Fruit fly (Drosophila melanogaster) whole organism, embryonic: ENCODE data around the gene CG9760.

Source experiments
- ATbp ChIP-seq: fragments of 200-800 bp; sonication (Bioruptor generic); optimal IDR thresholded peaks from 2 replicates; lab custom pipeline; 2017; ENCODE audit warnings: missing biosample characterization, mild to moderate bottlenecking, missing genetic modification characterization, missing genetic modification reagents
- Ada2b ChIP-seq: fragments of 200-800 bp; sonication (Bioruptor generic); IDR thresholded peaks from 2 replicates; pipeline ENCODE4 v1.3.6; 2022; ENCODE audit warnings: missing biosample characterization, missing genetic modification characterization
- BtbVII ChIP-seq: fragments of 200-800 bp; sonication (Bioruptor generic); optimal IDR thresholded peaks from 3 replicates; lab custom pipeline; 2017; ENCODE audit warnings: missing biosample characterization, mild to moderate bottlenecking, missing genetic modification characterization
- C15 ChIP-seq: fragments of 200-800 bp; sonication (Bioruptor generic); IDR thresholded peaks from 3 replicates; pipeline ENCODE4 v1.3.6; 2022; ENCODE audit warnings: missing biosample characterization, missing genetic modification characterization
- CG11085 ChIP-seq: fragments of 200-800 bp; sonication (Bioruptor generic); IDR thresholded peaks from 2 replicates; pipeline ENCODE4 v1.3.6; 2022; ENCODE audit warnings: missing biosample characterization, missing genetic modification characterization
- CG12391 ChIP-seq: fragments of 200-800 bp; sonication (Bioruptor generic); optimal IDR thresholded peaks from 3 replicates; lab custom pipeline; 2018; ENCODE audit warnings: missing biosample characterization, mild to moderate bottlenecking, missing genetic modification characterization, moderate library complexity
- CG12659 ChIP-seq: fragments of 200-800 bp; sonication (Bioruptor generic); optimal IDR thresholded peaks from 3 replicates; lab custom pipeline; 2017; ENCODE audit warnings: mild to moderate bottlenecking, missing biosample characterization, missing genetic modification reagents, missing genetic modification characterization
- CG15269 ChIP-seq: fragments of 200-800 bp; sonication (Bioruptor generic); optimal IDR thresholded peaks from 2 replicates; lab custom pipeline; 2018; ENCODE audit warnings: missing biosample characterization, mild to moderate bottlenecking, missing genetic modification characterization, moderate library complexity
- CG16863 ChIP-seq: fragments of 200-800 bp; sonication (Bioruptor generic); optimal IDR thresholded peaks from 3 replicates; lab custom pipeline; 2016; ENCODE audit warnings: missing biosample characterization, missing genetic modification characterization
- CG31365 ChIP-seq: fragments of 200-800 bp; sonication (Bioruptor generic); optimal IDR thresholded peaks from 2 replicates; lab custom pipeline; 2018; ENCODE audit warnings: missing biosample characterization, mild to moderate bottlenecking, missing genetic modification characterization
- CG3281 ChIP-seq: fragments of 200-800 bp; sonication (Bioruptor generic); optimal IDR thresholded peaks from 3 replicates; lab custom pipeline; 2017; ENCODE audit warnings: missing biosample characterization, mild to moderate bottlenecking, missing genetic modification characterization
- CG34376 ChIP-seq: fragments of 200-800 bp; sonication (Bioruptor generic); optimal IDR thresholded peaks from 2 replicates; lab custom pipeline; 2018; ENCODE audit warnings: missing biosample characterization, mild to moderate bottlenecking, missing genetic modification characterization
- CG4854 ChIP-seq: fragments of 200-800 bp; sonication (Bioruptor generic); optimal IDR thresholded peaks from 2 replicates; lab custom pipeline; 2016; ENCODE audit warnings: missing biosample characterization, missing genetic modification characterization, inconsistent platforms
- CG8765 ChIP-seq: fragments of 200-800 bp; sonication (Bioruptor generic); IDR thresholded peaks from 2 replicates; pipeline ENCODE4 v1.3.6; 2022; ENCODE audit warnings: missing biosample characterization, missing genetic modification characterization
- CkIIα-i1 ChIP-seq: fragments of 200-800 bp; sonication (Bioruptor generic); IDR thresholded peaks from 2 replicates; pipeline ENCODE4 v1.3.6; 2022; ENCODE audit warnings: missing biosample characterization, missing genetic modification characterization
- D ChIP-seq, 2 experiments: fragments of 200-800 bp in 1 of 2; fragments of >200 bp in 1 of 2; sonication (Bioruptor generic) in 1 of 2; optimal IDR thresholded peaks; 2 replicates in 1 of 2; 3 replicates in 1 of 2; lab custom pipeline; 2017; ENCODE audit warnings: mild to moderate bottlenecking in 1 of 2, missing biosample characterization in 1 of 2, missing genetic modification characterization in 1 of 2, missing genetic modification reagents in 1 of 2
- Deaf1 ChIP-seq: fragments of 200-800 bp; optimal IDR thresholded peaks from 3 replicates; lab custom pipeline; 2019; ENCODE audit warnings: missing biosample characterization, mild to moderate bottlenecking, missing genetic modification characterization, moderate library complexity
- Dp ChIP-seq: fragments of 200-800 bp; sonication (Bioruptor generic); optimal IDR thresholded peaks from 2 replicates; lab custom pipeline; 2018; ENCODE audit warnings: missing biosample characterization, mild to moderate bottlenecking, missing genetic modification characterization, moderate library complexity
- Elba2 ChIP-seq: fragments of 200-800 bp; sonication (Bioruptor generic); optimal IDR thresholded peaks from 3 replicates; lab custom pipeline; 2016; ENCODE audit warnings: missing biosample characterization, missing genetic modification characterization
- Ets65A ChIP-seq: fragments of 200-800 bp; sonication (Bioruptor generic); peaks from one replicate; lab custom pipeline; 2016; ENCODE audit warnings: missing biosample characterization, missing genetic modification characterization
- HLH54F ChIP-seq: fragments of 200-800 bp; sonication (Bioruptor generic); optimal IDR thresholded peaks from 3 replicates; lab custom pipeline; 2016; ENCODE audit warnings: missing biosample characterization, missing genetic modification characterization
- Hr51 ChIP-seq, 2 experiments: fragments of 200-800 bp; sonication (Bioruptor generic); optimal IDR thresholded peaks; 2 replicates in 1 of 2; 3 replicates in 1 of 2; lab custom pipeline; 2016 to 2018; ENCODE audit warnings: missing biosample characterization in 2 of 2, missing genetic modification characterization in 2 of 2, mild to moderate bottlenecking in 1 of 2, moderate library complexity in 1 of 2
- Jarid2 ChIP-seq: fragments of 200-800 bp; sonication (Bioruptor generic); optimal IDR thresholded peaks from 3 replicates; lab custom pipeline; 2017; ENCODE audit warnings: mild to moderate bottlenecking, missing biosample characterization, missing genetic modification reagents, missing genetic modification characterization
- Nf-YB ChIP-seq: fragments of 200-800 bp; sonication (Bioruptor generic); optimal IDR thresholded peaks from 3 replicates; lab custom pipeline; 2019; ENCODE audit warnings: missing biosample characterization, mild to moderate bottlenecking, missing genetic modification characterization, moderate library complexity
- Sry-δ ChIP-seq: fragments of 200-800 bp; sonication (Bioruptor generic); optimal IDR thresholded peaks from 2 replicates; lab custom pipeline; 2016; ENCODE audit warnings: missing biosample characterization, missing genetic modification characterization
- Ssrp ChIP-seq: fragments of 200-800 bp; sonication (Bioruptor generic); optimal IDR thresholded peaks from 2 replicates; lab custom pipeline; 2018; ENCODE audit warnings: missing biosample characterization, mild to moderate bottlenecking, missing genetic modification characterization, moderate library complexity
- ase ChIP-seq: fragments of 200-800 bp; sonication (Bioruptor generic); IDR thresholded peaks from 3 replicates; pipeline ENCODE4 v1.3.6; 2022; ENCODE audit warnings: missing biosample characterization, missing genetic modification characterization
- dan ChIP-seq: fragments of 200-800 bp; sonication (Bioruptor generic); IDR thresholded peaks from 2 replicates; pipeline ENCODE4 v1.3.6; 2022; ENCODE audit warnings: missing biosample characterization, missing genetic modification characterization
- exex ChIP-seq: fragments of 200-800 bp; sonication (Bioruptor generic); optimal IDR thresholded peaks from 4 replicates; lab custom pipeline; 2018; ENCODE audit warnings: missing biosample characterization, mild to moderate bottlenecking, missing genetic modification characterization, moderate library complexity
- fd102C ChIP-seq: fragments of 200-800 bp; sonication (Bioruptor generic); optimal IDR thresholded peaks from 2 replicates; lab custom pipeline; 2018; ENCODE audit warnings: missing biosample characterization, mild to moderate bottlenecking, missing genetic modification characterization, moderate library complexity
- gce ChIP-seq: fragments of 200-800 bp; sonication (Bioruptor generic); IDR thresholded peaks from 3 replicates; pipeline ENCODE4 v1.3.6; 2022; ENCODE audit warnings: missing biosample characterization, missing genetic modification characterization
- gcm ChIP-seq: fragments of 200-800 bp; sonication (Bioruptor generic); optimal IDR thresholded peaks from 2 replicates; lab custom pipeline; 2019; ENCODE audit warnings: missing biosample characterization, mild to moderate bottlenecking, missing genetic modification characterization, moderate library complexity
- grau ChIP-seq: fragments of 200-800 bp; optimal IDR thresholded peaks from 3 replicates; lab custom pipeline; 2019; ENCODE audit warnings: missing biosample characterization, mild to moderate bottlenecking, missing genetic modification characterization, moderate library complexity
- grn ChIP-seq: fragments of 200-800 bp; sonication (Bioruptor generic); optimal IDR thresholded peaks from 3 replicates; lab custom pipeline; 2017; ENCODE audit warnings: missing biosample characterization, missing genetic modification characterization
- maf-S ChIP-seq: fragments of 200-800 bp; sonication (Bioruptor generic); optimal IDR thresholded peaks from 2 replicates; lab custom pipeline; 2016; ENCODE audit warnings: missing biosample characterization, missing genetic modification characterization
- mirr ChIP-seq: fragments of 200-800 bp; sonication (Bioruptor generic); optimal IDR thresholded peaks from 3 replicates; lab custom pipeline; 2018; ENCODE audit warnings: missing biosample characterization, mild to moderate bottlenecking, missing genetic modification characterization
- mld ChIP-seq: fragments of 200-800 bp; sonication (Bioruptor generic); IDR thresholded peaks from 3 replicates; pipeline ENCODE4 v1.3.6; 2022; ENCODE audit warnings: missing biosample characterization, missing genetic modification characterization; ENCODE audit not compliant: partially characterized antibody
- nau ChIP-seq: fragments of 200-800 bp; sonication (Bioruptor generic); optimal IDR thresholded peaks from 3 replicates; lab custom pipeline; 2017; ENCODE audit warnings: missing biosample characterization, mild to moderate bottlenecking, missing genetic modification characterization, missing genetic modification reagents
- nerfin-1 ChIP-seq: fragments of 200-800 bp; sonication (Bioruptor generic); optimal IDR thresholded peaks from 3 replicates; lab custom pipeline; 2019; ENCODE audit warnings: missing biosample characterization, mild to moderate bottlenecking, missing genetic modification characterization, moderate library complexity
- pros ChIP-seq: fragments of 200-800 bp; sonication (Bioruptor generic); optimal IDR thresholded peaks from 3 replicates; lab custom pipeline; 2019; ENCODE audit warnings: missing biosample characterization, mild to moderate bottlenecking, missing genetic modification characterization, moderate library complexity
- pum ChIP-seq: fragments of 200-800 bp; sonication (Bioruptor generic); optimal IDR thresholded peaks from 2 replicates; lab custom pipeline; 2016; ENCODE audit warnings: missing biosample characterization, missing genetic modification characterization
- scrt ChIP-seq: fragments of 200-800 bp; sonication (Bioruptor generic); optimal IDR thresholded peaks from 2 replicates; lab custom pipeline; 2018; ENCODE audit warnings: missing biosample characterization, mild to moderate bottlenecking, missing genetic modification characterization, moderate library complexity
- sens ChIP-seq: fragments of 200-800 bp; sonication (Bioruptor generic); peaks from one replicate; lab custom pipeline; 2016; ENCODE audit warnings: missing biosample characterization, missing genetic modification characterization
- z ChIP-seq: fragments of 200-800 bp; sonication (Bioruptor generic); IDR thresholded peaks from 3 replicates; pipeline ENCODE4 v1.3.6; 2022; ENCODE audit warnings: missing biosample characterization, missing genetic modification characterization
- zen ChIP-seq: fragments of 200-800 bp; sonication (Bioruptor generic); optimal IDR thresholded peaks from 3 replicates; lab custom pipeline; 2018; ENCODE audit warnings: missing biosample characterization, mild to moderate bottlenecking, missing genetic modification characterization, moderate library complexity

The CG9760 gene

DNA sequence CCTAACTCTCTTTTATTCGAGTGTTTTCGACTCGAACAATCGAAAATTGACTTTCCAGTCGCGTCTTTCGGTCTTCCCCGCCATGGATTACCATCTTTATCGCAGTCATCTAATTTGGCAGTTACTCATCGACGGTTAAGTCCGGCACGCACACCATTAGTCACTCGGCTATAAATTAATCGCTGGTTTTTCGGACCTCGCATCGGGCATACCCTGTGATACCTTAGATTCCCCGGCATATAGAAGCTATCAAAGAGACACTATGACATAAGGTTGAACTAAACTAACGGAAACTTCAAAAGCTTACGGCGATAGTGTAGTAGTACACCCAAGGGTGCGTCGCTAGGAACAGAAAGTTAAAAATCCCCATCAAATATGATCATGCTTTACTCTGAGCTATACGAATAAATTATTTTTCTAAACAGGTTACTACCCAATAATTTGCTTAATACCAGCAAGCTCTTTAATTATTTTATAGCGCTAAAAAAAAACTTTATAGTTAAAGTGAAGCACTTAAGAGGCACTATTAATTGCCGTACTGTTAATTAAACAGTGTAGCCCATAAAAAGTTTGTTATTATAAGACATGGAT lies 15.4 kb upstream of the CG9760 start (continued):
- TF ChIP-seq CG15269 (tag; lab: Kevin White, UChicago): peak; percentile 10
- TF ChIP-seq mirr (GFP tag; lab: Kevin White, UChicago): no peak
- peak in 1 of 2 experiments; percentile 23 for TF ChIP-seq Hr51 (GFP tag; optimal IDR thresholded peaks at IDR 0.05; lab: Kevin White, UChicago)
- no peak for TF ChIP-seq Dp (GFP tag; lab: Kevin White, UChicago)
- no peak for TF ChIP-seq HLH54F (GFP tag; lab: Kevin White, UChicago)
- TF ChIP-seq nau: no peak
- TF ChIP-seq Sry-δ (GFP tag; lab: Kevin White, UChicago): no peak
- peak; percentile 46 for TF ChIP-seq CG3281 (GFP tag; lab: Kevin White, UChicago)
- no peak for TF ChIP-seq pum (GFP tag; lab: Kevin White, UChicago)
- peak; percentile 60 for TF ChIP-seq sens (GFP tag; lab: Kevin White, UChicago)
- no peak for TF ChIP-seq zen (tag; lab: Kevin White, UChicago)

DNA sequence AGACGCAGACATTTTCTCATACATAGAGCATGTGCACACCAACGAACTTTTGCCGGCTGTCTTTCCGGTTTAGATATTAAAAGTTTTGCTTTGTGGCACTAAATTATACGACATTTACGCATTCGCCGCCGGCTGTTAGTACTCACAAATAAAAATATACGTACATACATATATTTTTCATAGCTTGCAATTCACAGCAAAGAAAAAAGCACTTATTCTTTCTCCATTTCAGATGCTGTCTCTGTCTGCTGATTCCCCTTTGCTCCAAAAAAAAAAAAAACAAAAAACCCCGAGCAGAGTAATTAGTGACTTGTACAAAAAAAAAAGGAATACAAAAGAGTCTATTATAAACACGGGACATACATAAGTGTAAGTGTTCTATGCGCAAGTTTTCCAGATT lies 13.8 kb upstream of the CG9760 start, which contains the start of gene CAH2:
Gene CAH2, plus strand, starts transcription at position 301 of the 400 bp plus-strand sequence.
- TF ChIP-seq CkIIα-i1 (GFP tag; lab: Robert Waterston, UW): no peak
- no peak for TF ChIP-seq grn (GFP tag; lab: Kevin White, UChicago)
- TF ChIP-seq Ets65A (GFP tag; lab: Kevin White, UChicago): peak; percentile 19
- TF ChIP-seq, all 482 proteins: peak for 1

DNA sequence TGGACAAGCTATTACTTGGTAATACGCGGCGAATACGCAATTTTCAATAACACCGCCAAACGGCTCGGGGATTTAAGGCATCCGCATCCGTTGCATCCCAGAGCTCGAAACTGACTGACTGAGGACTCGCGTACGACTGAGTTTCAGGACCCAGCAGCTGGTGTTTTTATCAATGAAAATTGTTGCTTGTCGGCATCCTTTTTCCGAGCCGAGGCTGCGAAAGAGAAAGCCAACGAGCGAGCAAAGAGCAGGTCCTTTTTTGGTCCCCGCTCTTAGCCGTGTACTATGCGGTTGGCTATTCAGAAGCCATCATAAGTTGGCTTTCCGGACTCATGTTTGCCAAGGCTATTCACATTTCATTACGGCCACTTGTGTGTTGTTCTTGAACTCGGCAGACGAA lies 11.8 kb upstream of the CG9760 start, which contains the start of gene Rh7:
Gene Rh7, minus strand, starts transcription at position 101 of the 400 bp plus-strand sequence.
- TF ChIP-seq zen (tag; lab: Kevin White, UChicago) (no peak), pros (GFP tag; lab: Kevin White, UChicago) (no peak), BtbVII (GFP tag; lab: Kevin White, UChicago) (no peak), Ssrp (tag; lab: Kevin White, UChicago) (no peak), nerfin-1 (tag; lab: Kevin White, UChicago) (no peak), Jarid2 (GFP tag; lab: Kevin White, UChicago) (no peak), ase (GFP tag; lab: Robert Waterston, UW) (no peak), dan (no peak), CG11085 (GFP tag; lab: Robert Waterston, UW) (no peak), exex (no peak), Deaf1 (tag; lab: Kevin White, UChicago) (peak; percentile 64), scrt (GFP tag; lab: Kevin White, UChicago) (peak; percentile 30), CG16863 (GFP tag; lab: Kevin White, UChicago) (no peak)

DNA sequence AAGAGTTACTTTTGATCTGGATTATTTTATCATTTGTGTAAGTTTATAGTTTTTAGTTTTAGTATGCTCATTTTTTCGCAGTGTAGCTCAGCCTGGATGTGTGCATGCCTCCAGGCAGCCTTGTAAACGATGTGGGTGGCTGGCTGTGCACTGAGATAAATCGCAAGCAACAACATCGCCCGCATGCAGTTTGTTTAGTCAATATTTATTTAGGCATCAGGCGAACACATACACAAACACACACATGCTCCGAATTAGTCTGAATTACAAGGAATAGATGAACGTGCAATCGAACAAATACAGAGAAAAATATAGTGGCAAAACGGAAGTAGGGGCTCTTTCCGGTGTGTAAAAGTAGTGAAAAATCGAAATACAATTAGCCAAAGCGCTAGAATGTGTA lies 453 bp downstream of the CG9760 start:
- TF ChIP-seq maf-S: no peak
- no peak for TF ChIP-seq CG4854 (GFP tag; lab: Kevin White, UChicago)
- TF ChIP-seq CG12391: no peak
- no peak for TF ChIP-seq gce (GFP tag; lab: Robert Waterston, UW)
- TF ChIP-seq fd102C: no peak
- no peak for TF ChIP-seq Nf-YB
- no peak for TF ChIP-seq ATbp (GFP tag; lab: Kevin White, UChicago)
- TF ChIP-seq C15 (GFP tag; lab: Robert Waterston, UW): no peak
- TF ChIP-seq gcm: no peak
- peak; percentile 11 for TF ChIP-seq grau (tag; lab: Kevin White, UChicago)
- TF ChIP-seq D (optimal IDR thresholded peaks at IDR 0.05; lab: Kevin White, UChicago): no peak
- TF ChIP-seq D (GFP tag; optimal IDR thresholded peaks at IDR 0.05; lab: Kevin White, UChicago): no peak
- no peak for TF ChIP-seq mld (GFP tag; lab: Robert Waterston, UW)
- no peak for TF ChIP-seq Elba2 (GFP tag; lab: Kevin White, UChicago)
- no peak for TF ChIP-seq CG8765
- no peak for TF ChIP-seq CG12659 (GFP tag; lab: Kevin White, UChicago)
- TF ChIP-seq z: 0 out of 3 replicates have a peak, but pooled peaks have one; percentile 33
- TF ChIP-seq Ets65A (GFP tag; lab: Kevin White, UChicago): no peak
- no peak for TF ChIP-seq CG31365
- no peak for TF ChIP-seq CG34376
- no peak for TF ChIP-seq Ada2b
